Worm (Caenorhabditis elegans): ENCODE measurements around the gene F42F12.4.

DNA sequence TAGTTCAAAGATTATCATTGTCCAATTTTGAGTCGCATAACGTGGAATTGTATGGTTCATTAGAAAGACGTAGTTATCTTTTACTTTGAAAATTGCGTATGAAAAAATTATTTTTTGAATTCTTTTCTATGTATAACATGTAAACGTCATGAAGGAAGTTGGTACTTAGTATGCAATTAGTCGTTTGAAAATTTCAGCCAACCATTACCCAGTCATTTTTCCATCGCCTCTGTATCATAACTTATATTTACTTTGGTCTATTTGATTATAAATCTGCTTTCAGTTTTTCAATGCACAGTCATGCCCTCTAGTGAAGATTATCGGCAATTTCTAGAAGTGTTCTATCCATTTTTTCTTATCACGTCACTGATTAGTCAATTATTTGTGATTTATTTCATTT, 26.3 kb downstream of the F42F12.4 start, which contains the start of gene srd-41:
- no peak for TF ChIP-seq dmd-4 (tag; optimal IDR thresholded peaks at IDR 0.05; ENCODE audit: borderline replicate concordance)
- no peak for TF ChIP-seq unc-3 (GFP tag; conservative IDR thresholded peaks at IDR 0.05)
- no peak for TF ChIP-seq unc-3 (tag; optimal IDR thresholded peaks at IDR 0.05)
- no peak for TF ChIP-seq sox-2 (GFP tag; IDR thresholded peaks at IDR 0.05)
- no peak for TF ChIP-seq tbx-2 (tag; optimal IDR thresholded peaks at IDR 0.05)
- TF ChIP-seq rnt-1 (tag; optimal IDR thresholded peaks at IDR 0.05): no peak
- no peak for TF ChIP-seq fax-1 (tag; optimal IDR thresholded peaks at IDR 0.05)
- no peak for TF ChIP-seq pha-4 (tag; optimal IDR thresholded peaks at IDR 0.05)
- no peak for TF ChIP-seq ahr-1 (tag; optimal IDR thresholded peaks at IDR 0.05)
- TF ChIP-seq pqm-1 (tag; optimal IDR thresholded peaks at IDR 0.05): no peak
- no peak for TF ChIP-seq ceh-9 (tag; optimal IDR thresholded peaks at IDR 0.05)
- TF ChIP-seq F13H6.1 (tag; optimal IDR thresholded peaks at IDR 0.05): no peak
- no peak for TF ChIP-seq nhr-11 (tag; optimal IDR thresholded peaks at IDR 0.05)
- TF ChIP-seq unc-86 (tag; optimal IDR thresholded peaks at IDR 0.05): no peak
